Fruit fly (Drosophila melanogaster) whole organism, larva: Measurements from ENCODE around the gene CG42752.

Experiments
- noc ChIP-seq: fragments of 200-800 bp; sonication (Bioruptor generic); optimal IDR thresholded peaks from 3 replicates; lab custom pipeline; 2019; ENCODE audit warnings: missing biosample characterization, mild to moderate bottlenecking, missing genetic modification characterization, moderate library complexity

The CG42752 gene

DNA sequence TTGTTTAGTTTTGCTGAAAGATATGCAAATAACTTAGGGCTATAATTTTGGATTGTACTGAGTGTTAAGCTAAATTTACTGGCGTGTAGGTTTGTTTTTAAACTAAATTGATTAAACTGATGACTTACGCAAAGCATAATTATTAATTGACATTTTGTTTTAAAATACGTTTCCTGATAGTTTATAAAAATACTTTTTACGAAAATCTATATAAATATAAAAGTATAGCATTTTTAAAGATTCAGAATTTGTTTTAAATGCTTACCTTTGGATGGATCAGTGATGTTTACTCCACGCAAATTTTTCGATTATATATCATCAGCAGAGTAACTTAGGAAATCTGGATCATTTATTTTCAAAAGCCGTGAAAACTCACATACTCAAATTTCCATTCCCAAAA is at the start of gene CG42752, which contains the start of gene CG15167:
Gene CG42752, minus strand, starts transcription at position 101 of the 400 bp plus-strand sequence.
Gene CG15167, plus strand, starts transcription at position 349 of the 400 bp plus-strand sequence.
- TF ChIP-seq noc (tag; lab: Kevin White, UChicago) = no peak

DNA sequence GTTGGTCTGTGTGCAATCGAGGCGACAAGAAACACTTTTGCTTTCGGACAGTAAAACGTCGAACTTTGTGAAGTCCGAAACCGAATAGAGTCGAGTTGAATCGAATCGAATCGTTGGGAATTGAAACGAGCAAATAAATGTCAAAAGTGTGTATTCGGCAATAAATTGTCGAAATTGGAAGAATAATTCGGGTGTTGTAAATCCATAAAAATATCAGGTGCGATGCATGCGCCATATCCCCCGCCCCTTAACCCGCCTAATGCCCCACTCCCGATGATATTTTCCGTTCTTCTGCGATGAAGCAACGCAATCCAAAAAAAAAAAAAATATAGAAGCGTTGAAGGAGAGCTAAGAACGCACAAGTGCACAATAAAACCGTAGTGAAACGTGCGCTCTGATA is 49.0 kb upstream of the CG42752 start:
- TF ChIP-seq noc (tag; lab: Kevin White, UChicago) = no peak

DNA sequence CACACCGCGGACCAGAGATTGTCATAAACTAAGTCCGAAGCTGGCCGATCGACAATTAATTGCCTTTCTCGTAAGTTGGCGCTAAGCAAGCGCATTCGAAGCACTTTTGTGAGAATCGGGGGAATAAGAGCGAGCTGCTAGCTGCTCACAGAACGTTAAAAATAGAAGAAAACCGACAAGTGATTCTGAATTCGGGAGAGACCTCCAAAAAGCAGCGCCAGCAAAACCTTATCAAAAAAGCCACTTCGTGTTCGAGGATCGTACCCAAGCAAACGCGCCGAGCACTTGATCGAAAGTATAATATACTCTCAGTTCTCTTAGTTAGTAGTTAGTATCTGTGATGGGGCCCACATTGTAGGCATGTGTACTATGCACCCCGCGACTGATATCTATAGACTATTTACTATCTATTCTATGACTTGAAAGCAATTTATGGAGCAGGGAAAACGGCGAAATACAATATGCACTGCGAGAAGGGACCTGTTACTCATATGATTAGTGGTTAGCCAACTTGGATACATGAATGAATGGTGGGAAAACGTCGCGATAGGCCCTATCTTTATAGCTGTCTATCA is 47.6 kb upstream of the CG42752 start:
- TF ChIP-seq noc (tag; lab: Kevin White, UChicago) = peak; percentile 30

DNA sequence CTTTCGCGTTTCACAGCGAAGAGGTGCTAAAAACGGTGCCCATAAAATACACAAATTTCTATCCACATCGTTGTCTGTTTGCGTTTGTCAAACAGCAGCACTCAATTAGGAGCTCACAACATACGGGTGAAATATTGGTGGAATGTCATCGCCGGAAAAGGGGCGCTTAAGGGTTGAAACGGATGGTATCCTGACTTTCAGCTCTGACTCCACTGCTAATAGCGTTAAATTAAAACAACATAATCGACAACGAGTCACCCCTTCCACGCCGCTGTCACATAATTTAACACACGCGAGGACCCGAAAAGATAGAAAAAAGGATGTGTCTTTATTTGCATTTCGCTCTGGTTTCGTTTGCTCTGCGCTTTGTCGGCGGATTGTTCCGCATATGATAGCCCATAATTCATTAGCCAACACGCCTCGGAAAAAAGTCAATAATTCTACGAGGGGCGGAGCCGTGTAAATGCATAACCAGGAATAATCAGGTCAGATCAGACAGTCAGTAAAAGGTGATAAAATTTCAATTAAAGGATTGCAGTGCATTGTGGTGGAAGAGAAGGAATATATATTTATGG is 45.2 kb upstream of the CG42752 start:
- TF ChIP-seq noc (tag; lab: Kevin White, UChicago) = no peak

DNA sequence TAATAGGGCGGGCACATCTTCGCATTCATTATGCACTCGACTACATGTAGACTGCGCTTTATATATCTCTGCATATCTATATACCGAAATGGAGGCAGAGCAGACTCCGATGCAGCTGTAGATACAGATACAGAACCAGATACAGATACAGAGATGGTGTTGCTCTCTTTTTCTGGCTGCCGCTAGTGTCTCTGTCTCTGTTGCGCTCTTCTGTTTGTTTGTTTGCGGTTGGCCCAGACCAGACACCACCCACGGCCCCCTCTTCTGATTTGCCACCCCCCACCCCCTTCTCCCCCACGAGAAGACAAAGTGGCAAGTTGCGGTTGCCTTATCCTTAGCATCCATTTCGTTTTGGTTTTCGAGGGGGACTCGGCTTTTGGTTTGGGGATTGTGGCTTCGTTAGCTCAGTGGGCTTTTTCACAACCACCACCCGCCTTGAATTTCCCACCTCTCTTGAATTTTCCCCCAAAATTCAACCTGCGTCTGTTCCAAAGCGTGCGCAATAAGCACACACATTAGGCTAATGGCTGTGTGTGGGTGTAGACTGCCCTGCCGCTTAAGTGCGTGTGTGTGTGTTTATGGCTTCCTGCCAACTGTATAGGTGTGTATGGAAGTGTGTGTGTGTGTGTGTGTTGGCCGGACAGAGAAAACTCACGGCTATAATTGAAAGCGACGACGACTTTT is 43.6 kb upstream of the CG42752 start:
- no peak for TF ChIP-seq noc (tag; lab: Kevin White, UChicago)

DNA sequence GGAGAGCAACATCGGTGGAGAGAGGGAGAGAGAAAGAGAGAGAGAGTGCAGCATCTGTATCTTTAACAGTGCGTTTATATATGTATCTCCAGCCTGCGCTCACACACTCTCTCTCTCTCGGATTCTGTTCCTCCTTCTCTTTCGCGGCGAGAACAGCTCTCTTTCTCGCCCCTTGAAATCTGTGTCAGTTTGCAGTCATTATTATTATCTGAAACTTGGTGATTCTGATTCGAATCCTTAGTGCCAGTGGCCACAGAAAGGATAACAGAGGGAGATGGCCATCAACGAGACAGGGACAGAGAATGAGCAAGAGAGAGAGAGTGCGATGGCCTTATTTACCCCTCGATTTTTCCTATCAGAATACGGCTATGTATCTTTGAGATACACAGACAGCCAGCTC is 43.0 kb upstream of the CG42752 start:
- no peak for TF ChIP-seq noc (tag; lab: Kevin White, UChicago)

DNA sequence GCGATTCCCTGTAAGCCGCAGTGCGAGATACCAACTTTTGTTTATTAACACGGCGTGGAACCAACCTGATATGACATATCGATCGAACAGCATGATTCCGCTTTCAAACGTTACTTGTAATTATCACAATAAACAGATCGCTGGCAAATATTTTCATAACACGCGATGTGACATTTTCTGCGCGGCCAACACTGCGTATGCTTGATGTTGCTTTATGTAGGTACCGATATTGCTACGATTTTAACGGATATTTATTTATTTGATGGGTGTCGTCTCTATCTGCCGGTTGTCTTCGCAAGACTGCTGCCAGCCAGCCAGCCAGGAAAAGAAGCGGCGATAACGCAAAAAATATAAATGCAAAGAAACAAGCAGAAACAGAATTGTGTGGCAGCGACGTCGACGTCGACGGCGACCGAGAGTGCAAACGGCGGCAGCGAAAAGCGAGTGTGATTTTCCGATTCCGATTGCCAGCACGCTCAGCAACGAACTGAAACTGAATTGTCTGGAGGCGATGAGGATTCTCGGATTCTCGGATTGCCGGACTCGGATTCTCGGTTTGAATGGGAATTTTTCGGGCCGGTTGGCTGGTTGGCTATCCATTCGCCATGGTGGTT is 42.4 kb upstream of the CG42752 start:
- TF ChIP-seq noc (tag; lab: Kevin White, UChicago) = no peak

DNA sequence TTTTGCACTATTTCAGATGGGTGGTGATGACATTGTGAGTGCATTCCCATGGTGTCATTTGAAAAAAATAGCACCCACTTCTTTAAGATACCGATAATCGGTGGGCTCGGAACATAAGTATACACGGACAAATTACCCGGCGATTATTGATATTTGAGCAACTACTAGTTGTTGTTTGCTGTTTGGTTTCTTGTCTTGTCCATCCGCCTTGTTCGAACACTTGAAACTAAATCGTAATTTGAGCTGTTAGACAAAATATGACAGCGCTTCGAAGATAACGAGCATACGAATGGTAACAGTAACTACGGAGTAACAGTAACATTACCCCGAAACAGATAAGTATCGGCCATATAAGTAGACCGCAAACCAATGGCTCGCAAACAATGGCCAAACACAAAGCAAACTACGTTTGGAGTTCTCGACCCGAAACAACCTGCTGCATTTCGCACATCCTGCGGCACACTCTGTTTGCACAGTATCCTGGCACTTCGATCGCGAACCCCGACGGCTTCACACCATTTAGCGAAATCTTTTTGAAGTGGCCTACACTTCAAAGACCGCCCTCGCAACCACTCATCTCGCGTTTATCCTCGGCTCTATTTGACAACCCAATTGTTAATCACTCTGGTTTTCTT is 41.1 kb upstream of the CG42752 start:
- no peak for TF ChIP-seq noc (tag; lab: Kevin White, UChicago)

DNA sequence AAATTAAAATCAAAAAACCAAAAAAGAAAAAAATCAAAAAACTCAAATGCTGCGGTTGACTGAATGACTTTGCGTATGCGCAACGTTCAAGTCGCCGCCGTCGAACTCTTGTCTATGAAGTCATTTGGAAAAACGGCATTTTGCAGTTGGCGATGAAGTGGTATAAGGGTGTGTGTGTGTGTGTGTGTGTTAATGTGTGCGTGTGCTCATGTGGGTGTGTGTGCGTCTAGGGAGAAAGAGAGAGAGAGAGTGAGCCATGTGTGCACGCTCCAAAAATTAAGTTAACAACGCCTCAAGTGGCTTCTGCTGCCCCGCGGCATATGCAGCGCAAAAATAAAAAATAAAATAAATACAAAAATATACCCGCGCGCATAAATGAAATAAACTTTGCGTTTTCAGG is 37.5 kb upstream of the CG42752 start:
- no peak for TF ChIP-seq noc (tag; lab: Kevin White, UChicago)

DNA sequence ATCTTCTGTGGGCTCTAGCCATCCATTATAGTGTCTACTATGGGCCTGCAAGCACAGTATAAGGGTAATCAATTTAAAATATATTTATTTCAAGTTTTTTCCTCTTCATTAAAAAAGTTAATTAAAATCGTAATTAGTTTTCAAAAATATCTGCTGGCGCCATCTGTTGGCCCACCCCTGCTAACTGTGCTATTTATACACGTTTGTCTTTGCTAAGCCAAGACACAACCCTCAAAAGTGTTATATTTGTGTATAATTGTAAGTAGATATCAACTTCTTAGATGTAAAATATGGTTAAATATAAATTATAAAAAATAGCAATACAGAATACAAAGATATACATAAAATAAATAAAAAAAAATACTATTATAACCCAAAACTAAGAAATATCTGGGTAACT is 36.6 kb upstream of the CG42752 start:
- TF ChIP-seq noc (tag; lab: Kevin White, UChicago) = no peak

DNA sequence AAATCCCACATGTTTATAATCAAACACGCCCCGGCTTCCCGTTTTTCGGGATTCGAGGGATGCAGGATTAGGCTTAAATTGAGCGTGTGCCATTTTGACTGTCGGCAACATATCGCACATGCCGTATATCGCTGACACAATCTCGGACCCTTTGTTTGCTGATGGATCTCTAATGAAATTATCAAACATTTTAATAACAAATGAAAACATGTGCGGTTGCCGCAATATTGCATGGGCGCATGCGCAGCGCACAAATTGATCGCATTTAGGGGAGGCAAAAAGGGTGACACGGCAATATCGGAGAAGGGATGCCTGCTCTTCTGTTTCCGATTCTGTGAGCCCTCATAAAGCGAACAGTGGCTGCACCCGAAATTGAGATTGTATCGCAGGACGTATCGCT is 35.4 kb upstream of the CG42752 start:
- no peak for TF ChIP-seq noc (tag; lab: Kevin White, UChicago)

DNA sequence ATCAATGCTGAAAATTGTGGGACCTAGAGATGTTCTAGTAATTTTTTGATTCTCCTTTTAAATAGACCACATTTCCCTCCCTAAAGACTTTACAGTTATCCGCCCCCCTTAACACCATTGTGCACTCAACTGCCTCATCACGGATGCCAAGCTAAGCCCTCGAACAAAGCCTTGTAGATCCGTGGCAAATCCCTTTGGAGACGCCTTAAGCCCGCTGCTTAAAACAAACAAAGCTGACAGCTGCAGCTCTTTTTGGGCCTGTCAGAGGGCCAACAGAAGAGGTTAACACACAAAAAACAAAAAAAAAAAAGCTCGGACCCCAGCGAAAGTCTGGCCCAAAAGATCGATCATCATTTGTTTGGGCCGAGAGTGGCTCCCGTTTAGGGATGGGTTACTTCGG is 27.9 kb upstream of the CG42752 start:
- no peak for TF ChIP-seq noc (tag; lab: Kevin White, UChicago)

DNA sequence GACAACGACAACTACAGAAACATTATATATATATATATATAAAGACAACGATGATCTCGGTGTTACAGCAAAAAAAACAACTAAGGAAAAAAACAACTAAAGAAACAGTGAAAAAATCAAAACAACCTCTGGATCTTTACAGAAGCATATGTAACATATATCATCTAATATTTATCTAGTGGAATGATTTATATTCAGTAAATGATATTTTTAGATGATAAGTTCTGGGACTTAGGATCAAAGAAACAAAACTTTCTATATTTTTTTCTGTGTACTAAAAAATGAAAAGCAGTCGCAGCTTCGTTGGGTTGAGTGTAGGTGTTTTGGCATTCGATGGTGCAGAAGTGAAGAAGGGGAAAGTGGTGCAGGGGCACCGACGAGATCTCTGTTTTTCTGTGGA is 27.2 kb upstream of the CG42752 start:
- no peak for TF ChIP-seq noc (tag; lab: Kevin White, UChicago)

DNA sequence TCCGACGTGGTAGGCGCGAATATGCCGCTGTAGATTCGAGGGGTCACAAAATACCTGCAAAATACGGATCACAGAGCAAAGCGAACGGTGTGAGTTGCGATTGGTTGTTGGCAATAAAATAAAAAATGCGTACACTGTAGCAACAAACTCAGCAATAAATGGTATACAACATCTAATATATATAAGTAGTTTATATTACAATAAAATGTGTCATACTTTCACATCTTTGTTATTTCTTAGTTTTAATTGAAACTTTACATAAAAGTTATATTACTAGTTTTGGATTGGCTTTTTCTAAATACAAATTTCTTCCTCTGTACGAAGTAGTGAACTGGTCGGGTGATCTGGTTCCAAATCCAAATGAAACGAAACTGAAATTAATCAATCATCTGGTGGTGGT is 25.9 kb upstream of the CG42752 start:
- no peak for TF ChIP-seq noc (tag; lab: Kevin White, UChicago)

DNA sequence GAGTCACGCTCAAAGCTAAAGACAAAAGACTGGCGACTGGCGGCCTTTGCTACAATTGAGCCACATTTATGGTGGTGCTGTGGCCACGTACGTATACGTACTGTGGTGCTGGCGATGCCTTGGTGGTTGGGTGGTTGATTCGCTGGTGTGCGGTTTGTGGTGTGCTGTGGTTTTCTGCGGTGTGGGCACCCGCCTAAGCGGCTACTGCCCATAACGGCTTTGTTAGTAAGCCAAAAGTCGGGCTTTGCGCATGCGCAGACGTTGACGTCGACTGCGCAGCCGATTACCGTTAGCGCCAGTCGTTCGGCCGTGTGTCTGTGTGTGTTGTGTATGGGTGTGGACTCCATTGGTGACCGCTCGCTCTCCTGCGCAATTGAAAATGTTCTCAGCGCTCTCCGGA is 13.3 kb upstream of the CG42752 start:
- no peak for TF ChIP-seq noc (tag; lab: Kevin White, UChicago)

DNA sequence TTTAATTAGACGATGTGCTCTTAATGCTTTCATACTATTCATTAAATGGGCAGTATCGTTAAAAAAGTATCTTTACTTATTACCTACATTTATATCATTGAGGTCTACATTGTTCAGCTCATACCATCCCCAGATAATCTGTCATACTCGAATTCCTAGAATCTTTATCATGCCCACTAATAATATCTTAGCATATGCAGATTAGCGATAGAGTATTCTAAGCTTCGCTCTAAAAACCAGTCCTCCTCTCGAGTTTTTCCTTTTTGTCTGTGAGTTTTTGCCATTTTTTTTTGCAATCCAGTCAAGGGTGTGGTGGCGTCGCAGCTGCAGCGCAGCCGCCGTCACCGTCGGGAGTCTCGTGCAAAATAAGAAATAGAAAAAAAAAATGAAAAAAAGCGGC is 12.9 kb upstream of the CG42752 start:
- no peak for TF ChIP-seq noc (tag; lab: Kevin White, UChicago)
